4 fruit fly cellular contexts compared by ENCODE assay signal in the genomic region with DNA sequence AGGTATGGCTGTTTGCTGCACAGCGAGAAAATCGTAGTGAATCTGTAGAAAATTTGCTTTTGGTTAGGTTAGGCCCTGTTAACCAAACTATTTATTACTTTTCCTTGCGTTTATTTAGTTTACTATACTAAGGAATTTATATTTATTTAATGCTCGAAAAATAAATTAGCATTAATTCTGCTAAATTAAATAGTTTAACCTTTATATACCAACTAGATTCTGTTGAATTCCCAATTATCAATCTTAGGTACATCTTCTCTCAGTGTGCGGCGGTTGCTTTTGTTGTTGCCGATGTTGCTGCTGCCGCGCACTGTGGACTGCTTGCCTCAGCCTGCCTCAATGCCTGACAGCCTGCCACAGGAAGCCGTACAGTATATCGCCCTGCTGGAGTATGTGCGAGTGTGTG.
TF ChIP-seq lines count a peak whose summit lies in the region.

No protein-coding gene starts in this region.

- no peak for TF ChIP-seq CTCF in whole organism, embryonic (GFP tag; optimal IDR thresholded peaks at IDR 0.05; lab: Kevin White, UChicago)

TF ChIP-seq in whole organism, embryonic, 481 proteins besides CTCF, POLR2A, EP300 and RAD21:
- TF ChIP-seq CG11456 (GFP tag; IDR thresholded peaks at IDR 0.05; lab: Robert Waterston, UW) (0 out of 3 replicates have a peak, but pooled peaks have one; percentile 15), bsh (GFP tag; optimal IDR thresholded peaks at IDR 0.05; lab: Kevin White, UChicago) (peak in 1 of 2 experiments; percentile 31), gro (GFP tag; optimal IDR thresholded peaks at IDR 0.05; lab: Kevin White, UChicago) (no peak), Drgx (GFP tag; IDR thresholded peaks at IDR 0.05; lab: Robert Waterston, UW) (peak; percentile 63; the same call in 1 of the 2 replicates), nom (GFP tag; optimal IDR thresholded peaks at IDR 0.05; lab: Kevin White, UChicago) (peak; percentile 47)

TF ChIP-seq in whole organism, prepupa, 60 proteins besides CTCF, POLR2A, EP300 and RAD21 (continues in another document):
- TF ChIP-seq Ets96B (tag; optimal IDR thresholded peaks at IDR 0.05; lab: Kevin White, UChicago): peak; percentile 76
- peak; percentile 17 for TF ChIP-seq CG6854 (GFP tag; optimal IDR thresholded peaks at IDR 0.05; lab: Kevin White, UChicago)
- peak; percentile 77 for TF ChIP-seq CG3919 (GFP tag; optimal IDR thresholded peaks at IDR 0.05; lab: Kevin White, UChicago)
- TF ChIP-seq CG32006 (GFP tag; optimal IDR thresholded peaks at IDR 0.05; lab: Kevin White, UChicago): peak; percentile 69
- TF ChIP-seq CG8319 (GFP tag; optimal IDR thresholded peaks at IDR 0.05; lab: Kevin White, UChicago): peak; percentile 61
- TF ChIP-seq CG15336 (GFP tag; IDR thresholded peaks at IDR 0.05; lab: Robert Waterston, UW): peak; percentile 61
- TF ChIP-seq Hr4 (GFP tag; optimal IDR thresholded peaks at IDR 0.05; lab: Kevin White, UChicago): peak; percentile 54
- TF ChIP-seq svp (GFP tag; lab: Kevin White, UChicago): peak; percentile 76
- peak; percentile 50 for TF ChIP-seq Lpt (GFP tag; optimal IDR thresholded peaks at IDR 0.05; lab: Kevin White, UChicago)
- peak; percentile 51 for TF ChIP-seq CG11762 (GFP tag; optimal IDR thresholded peaks at IDR 0.05; lab: Kevin White, UChicago; ENCODE audit: insufficient read depth)
- peak; percentile 41 for TF ChIP-seq CG31627 (GFP tag; optimal IDR thresholded peaks at IDR 0.05; lab: Kevin White, UChicago)
- TF ChIP-seq dsx (GFP tag; optimal IDR thresholded peaks at IDR 0.05; lab: Kevin White, UChicago; ENCODE audit: poor library complexity, severe bottlenecking): peak; percentile 80
- peak; percentile 59 for TF ChIP-seq Sox14 (GFP tag; optimal IDR thresholded peaks at IDR 0.05; lab: Kevin White, UChicago)
- no peak for TF ChIP-seq Blimp-1 (GFP tag; optimal IDR thresholded peaks at IDR 0.05; lab: Kevin White, UChicago)
- TF ChIP-seq pdm3 (GFP tag; optimal IDR thresholded peaks at IDR 0.05; lab: Kevin White, UChicago): peak; percentile 52
- TF ChIP-seq lz (GFP tag; optimal IDR thresholded peaks at IDR 0.05; lab: Kevin White, UChicago): peak; percentile 56
- TF ChIP-seq achi (GFP tag; optimal IDR thresholded peaks at IDR 0.05; lab: Kevin White, UChicago): peak; percentile 61
- TF ChIP-seq CG6276 (GFP tag; optimal IDR thresholded peaks at IDR 0.05; lab: Kevin White, UChicago): peak; percentile 54
- peak; percentile 66 to 74 for TF ChIP-seq ss (GFP tag; optimal IDR thresholded peaks at IDR 0.05; lab: Kevin White, UChicago)
- TF ChIP-seq fd59A (GFP tag; optimal IDR thresholded peaks at IDR 0.05; lab: Kevin White, UChicago): peak; percentile 64
- TF ChIP-seq CG10669 (GFP tag; optimal IDR thresholded peaks at IDR 0.05; lab: Kevin White, UChicago): peak; percentile 82
- TF ChIP-seq topi (GFP tag; optimal IDR thresholded peaks at IDR 0.05; lab: Kevin White, UChicago): peak; percentile 70
- peak; percentile 51 for TF ChIP-seq CG16779 (tag; optimal IDR thresholded peaks at IDR 0.05; lab: Kevin White, UChicago)
- peak; percentile 43 for TF ChIP-seq CG4318 (GFP tag; optimal IDR thresholded peaks at IDR 0.05; lab: Kevin White, UChicago)
- TF ChIP-seq fkh (GFP tag; optimal IDR thresholded peaks at IDR 0.05; lab: Kevin White, UChicago): no peak
- TF ChIP-seq CG8119 (GFP tag; IDR thresholded peaks at IDR 0.05; lab: Robert Waterston, UW): peak; percentile 69; the same call in 2 of the 3 replicates

TF ChIP-seq in whole organism, pupa, 21 proteins besides CTCF, POLR2A, EP300 and RAD21:
- TF ChIP-seq EcR (GFP tag; optimal IDR thresholded peaks at IDR 0.05; lab: Kevin White, UChicago) (no peak), Pif1A (GFP tag; optimal IDR thresholded peaks at IDR 0.05; lab: Kevin White, UChicago) (peak; percentile 57), CG4496 (GFP tag; IDR thresholded peaks at IDR 0.05; lab: Robert Waterston, UW) (peak; percentile 45; the same call in 1 of the 3 replicates), CG34367 (tag; optimal IDR thresholded peaks at IDR 0.05; lab: Kevin White, UChicago) (peak; percentile 24), Pif1B (GFP tag; optimal IDR thresholded peaks at IDR 0.05; lab: Kevin White, UChicago) (peak; percentile 58), CG17806 (tag; optimal IDR thresholded peaks at IDR 0.05; lab: Kevin White, UChicago) (peak; percentile 84), gl (tag; optimal IDR thresholded peaks at IDR 0.05; lab: Kevin White, UChicago) (peak; percentile 53), CG8159 (tag; optimal IDR thresholded peaks at IDR 0.05; lab: Kevin White, UChicago) (peak; percentile 87), CG13204 (GFP tag; optimal IDR thresholded peaks at IDR 0.05; lab: Kevin White, UChicago) (peak; percentile 28), rn (GFP tag; IDR thresholded peaks at IDR 0.05; lab: Robert Waterston, UW) (no peak), Snoo (tag; optimal IDR thresholded peaks at IDR 0.05; lab: Kevin White, UChicago) (peak; percentile 51), CG14655 (GFP tag; optimal IDR thresholded peaks at IDR 0.05; lab: Kevin White, UChicago) (peak; percentile 89), CG8301 (tag; optimal IDR thresholded peaks at IDR 0.05; lab: Kevin White, UChicago) (peak; percentile 79), CG15710 (tag; optimal IDR thresholded peaks at IDR 0.05; lab: Kevin White, UChicago) (peak; percentile 72), CG10348 (GFP tag; IDR thresholded peaks at IDR 0.05; lab: Robert Waterston, UW) (no peak), Ets98B (GFP tag; IDR thresholded peaks at IDR 0.05; lab: Robert Waterston, UW) (peak; percentile 33; the same call in 1 of the 2 replicates), fd96Ca (GFP tag; IDR thresholded peaks at IDR 0.05; lab: Robert Waterston, UW) (no peak), D1 (tag; optimal IDR thresholded peaks at IDR 0.05; lab: Kevin White, UChicago) (peak; percentile 51), CG12605 (GFP tag; IDR thresholded peaks at IDR 0.05; lab: Robert Waterston, UW) (peak; percentile 42; the same call in 1 of the 2 replicates), CG9948 (tag; optimal IDR thresholded peaks at IDR 0.05; lab: Kevin White, UChicago) (peak; percentile 76), CG32121 (GFP tag; IDR thresholded peaks at IDR 0.05; lab: Robert Waterston, UW) (no peak)

TF ChIP-seq in whole organism, wandering third instar larva, 38 proteins besides CTCF, POLR2A, EP300 and RAD21 (continues in another document):
- no peak for TF ChIP-seq usp (GFP tag; optimal IDR thresholded peaks at IDR 0.05; lab: Kevin White, UChicago)
- TF ChIP-seq Mio (GFP tag; optimal IDR thresholded peaks at IDR 0.05; lab: Kevin White, UChicago): no peak
- TF ChIP-seq psq (GFP tag; optimal IDR thresholded peaks at IDR 0.05; lab: Kevin White, UChicago): peak; percentile 15
- TF ChIP-seq CrebA (GFP tag; optimal IDR thresholded peaks at IDR 0.05; lab: Kevin White, UChicago; ENCODE audit: borderline replicate concordance): no peak
- TF ChIP-seq Hnf4 (GFP tag; optimal IDR thresholded peaks at IDR 0.05; lab: Kevin White, UChicago): no peak
- peak; percentile 28 for TF ChIP-seq h (GFP tag; optimal IDR thresholded peaks at IDR 0.05; lab: Kevin White, UChicago)
- TF ChIP-seq lola (GFP tag; optimal IDR thresholded peaks at IDR 0.05; lab: Kevin White, UChicago): no peak
- no peak for TF ChIP-seq jim (GFP tag; optimal IDR thresholded peaks at IDR 0.05; lab: Kevin White, UChicago)
- peak; percentile 77 for TF ChIP-seq Dfd (GFP tag; optimal IDR thresholded peaks at IDR 0.05; lab: Kevin White, UChicago)
- TF ChIP-seq pan (optimal IDR thresholded peaks at IDR 0.05; lab: Kevin White, UChicago): no peak
- no peak for TF ChIP-seq brk (GFP tag; optimal IDR thresholded peaks at IDR 0.05; lab: Kevin White, UChicago)
- no peak for TF ChIP-seq Myc (optimal IDR thresholded peaks at IDR 0.05; lab: Kevin White, UChicago)
- TF ChIP-seq woc (GFP tag; optimal IDR thresholded peaks at IDR 0.05; lab: Kevin White, UChicago): peak; percentile 19
- TF ChIP-seq Abd-B (GFP tag; optimal IDR thresholded peaks at IDR 0.05; lab: Kevin White, UChicago): no peak
- TF ChIP-seq OdsH (GFP tag; optimal IDR thresholded peaks at IDR 0.05; lab: Kevin White, UChicago): peak; percentile 35
- TF ChIP-seq rgr (GFP tag; optimal IDR thresholded peaks at IDR 0.05; lab: Kevin White, UChicago): no peak
- TF ChIP-seq CG32264 (GFP tag; optimal IDR thresholded peaks at IDR 0.05; lab: Kevin White, UChicago): no peak
- no peak for TF ChIP-seq N (GFP tag; optimal IDR thresholded peaks at IDR 0.05; lab: Kevin White, UChicago)
- no peak for TF ChIP-seq sage (GFP tag; optimal IDR thresholded peaks at IDR 0.05; lab: Kevin White, UChicago)
- no peak for TF ChIP-seq dl (GFP tag; optimal IDR thresholded peaks at IDR 0.05; lab: Kevin White, UChicago; ENCODE audit: insufficient read depth in 1 of 2, partially characterized antibody in 2 of 2)
- TF ChIP-seq br (GFP tag; optimal IDR thresholded peaks at IDR 0.05; lab: Kevin White, UChicago): peak; percentile 15
- peak; percentile 41 for TF ChIP-seq Sp1 (GFP tag; optimal IDR thresholded peaks at IDR 0.05; lab: Kevin White, UChicago)
- TF ChIP-seq Hr83 (GFP tag; optimal IDR thresholded peaks at IDR 0.05; lab: Kevin White, UChicago; ENCODE audit: poor library complexity, severe bottlenecking): no peak
- no peak for TF ChIP-seq sv (GFP tag; optimal IDR thresholded peaks at IDR 0.05; lab: Kevin White, UChicago)
- no peak for TF ChIP-seq GATAd (GFP tag; optimal IDR thresholded peaks at IDR 0.05; lab: Kevin White, UChicago)
- peak; percentile 71 for TF ChIP-seq HLH106 (tag; optimal IDR thresholded peaks at IDR 0.05; lab: Kevin White, UChicago)
- peak; percentile 69 for TF ChIP-seq fru (GFP tag; optimal IDR thresholded peaks at IDR 0.05; lab: Kevin White, UChicago)
- TF ChIP-seq dmrt93B (GFP tag; optimal IDR thresholded peaks at IDR 0.05; lab: Kevin White, UChicago): peak; percentile 45
- no peak for TF ChIP-seq dsf (GFP tag; optimal IDR thresholded peaks at IDR 0.05; lab: Kevin White, UChicago; ENCODE audit: borderline replicate concordance)
- peak; percentile 2 for TF ChIP-seq CG9705 (GFP tag; optimal IDR thresholded peaks at IDR 0.05; lab: Kevin White, UChicago)
- no peak for TF ChIP-seq Dif (GFP tag; optimal IDR thresholded peaks at IDR 0.05; lab: Kevin White, UChicago; ENCODE audit: partially characterized antibody)
- TF ChIP-seq tai (GFP tag; optimal IDR thresholded peaks at IDR 0.05; lab: Kevin White, UChicago): no peak
- TF ChIP-seq Jra (GFP tag; optimal IDR thresholded peaks at IDR 0.05; lab: Kevin White, UChicago): no peak
- TF ChIP-seq Hr78 (GFP tag; optimal IDR thresholded peaks at IDR 0.05; lab: Kevin White, UChicago): no peak
- no peak for TF ChIP-seq Rel (GFP tag; optimal IDR thresholded peaks at IDR 0.05; lab: Kevin White, UChicago)
- no peak for TF ChIP-seq Rel (tag; optimal IDR thresholded peaks at IDR 0.05; lab: Kevin White, UChicago)
- peak; percentile 21 for TF ChIP-seq ey (GFP tag; optimal IDR thresholded peaks at IDR 0.05; lab: Kevin White, UChicago)
- TF ChIP-seq Vsx2 (GFP tag; optimal IDR thresholded peaks at IDR 0.05; lab: Kevin White, UChicago; ENCODE audit: partially characterized antibody): no peak
